Worm (Caenorhabditis elegans) whole organism, late embryonic: ENCODE measurements around the gene C05G5.5.

Experiments
- K02D7.2 ChIP-seq: sonication (generic microtip); optimal IDR thresholded peaks from 2 replicates; lab custom pipeline; 2017; ENCODE audit warnings: mild to moderate bottlenecking, missing genetic modification characterization, missing compliant biosample characterization
- K09A11.1 ChIP-seq: sonication (generic microtip); optimal IDR thresholded peaks from 2 replicates; lab custom pipeline; 2017; ENCODE audit warnings: antibody characterized with exemption, mild to moderate bottlenecking, missing genetic modification characterization, missing compliant biosample characterization; ENCODE audit not compliant: insufficient read depth
- Y22D7AL.16 ChIP-seq: sonication (generic microtip); optimal IDR thresholded peaks from 2 replicates; lab custom pipeline; 2016; ENCODE audit warnings: missing genetic modification characterization, missing compliant biosample characterization
- ama-1 ChIP-seq: fragments of 150-350 bp; optimal IDR thresholded peaks from 2 replicates; lab custom pipeline; 2014
- ceh-18 ChIP-seq: sonication (generic microtip); optimal IDR thresholded peaks from 2 replicates; lab custom pipeline; 2016; ENCODE audit warnings: missing genetic modification characterization, missing compliant biosample characterization
- ceh-31 ChIP-seq: sonication (generic microtip); optimal IDR thresholded peaks from 2 replicates; lab custom pipeline; 2016; ENCODE audit warnings: missing genetic modification characterization, missing compliant biosample characterization
- ceh-34 ChIP-seq: sonication (generic microtip); optimal IDR thresholded peaks from 2 replicates; lab custom pipeline; 2016; ENCODE audit warnings: mild to moderate bottlenecking, missing genetic modification characterization, missing compliant biosample characterization
- ceh-48 ChIP-seq: sonication (generic microtip); optimal IDR thresholded peaks from 2 replicates; lab custom pipeline; 2016; ENCODE audit warnings: missing genetic modification characterization, inconsistent platforms, missing compliant biosample characterization
- dmd-4 ChIP-seq: sonication (generic microtip); optimal IDR thresholded peaks from 2 replicates; lab custom pipeline; 2016; ENCODE audit warnings: borderline replicate concordance, missing genetic modification characterization, missing compliant biosample characterization
- dve-1 ChIP-seq: sonication (generic microtip); optimal IDR thresholded peaks from 2 replicates; lab custom pipeline; 2017; ENCODE audit warnings: antibody characterized with exemption, mild to moderate bottlenecking, missing genetic modification characterization, missing compliant biosample characterization
- elt-4 ChIP-seq: sonication (generic microtip); optimal IDR thresholded peaks from 2 replicates; lab custom pipeline; 2016; ENCODE audit warnings: missing genetic modification characterization, missing compliant biosample characterization
- ets-4 ChIP-seq: sonication (generic microtip); optimal IDR thresholded peaks from 2 replicates; lab custom pipeline; 2016; ENCODE audit warnings: missing genetic modification characterization, missing compliant biosample characterization
- fax-1 ChIP-seq: sonication (generic microtip); optimal IDR thresholded peaks from 2 replicates; lab custom pipeline; 2016; ENCODE audit warnings: missing genotype, missing genetic modification characterization, missing compliant biosample characterization
- fkh-10 ChIP-seq: fragments of 150-350 bp; optimal IDR thresholded peaks from 2 replicates; lab custom pipeline; 2014; ENCODE audit warnings: missing biosample characterization, missing genetic modification reagents, missing genetic modification characterization
- gmeb-2 ChIP-seq: sonication (generic microtip); optimal IDR thresholded peaks from 2 replicates; lab custom pipeline; 2016; ENCODE audit warnings: missing genetic modification characterization, inconsistent platforms, missing compliant biosample characterization
- hlh-6 ChIP-seq: sonication (generic microtip); optimal IDR thresholded peaks from 2 replicates; lab custom pipeline; 2016; ENCODE audit warnings: missing genotype, missing genetic modification characterization, missing compliant biosample characterization
- lim-6 ChIP-seq: sonication (generic microtip); optimal IDR thresholded peaks from 2 replicates; lab custom pipeline; 2016; ENCODE audit warnings: missing genetic modification characterization, missing compliant biosample characterization
- lin-11 ChIP-seq: fragments of 200-800 bp; sonication (Bioruptor generic); optimal IDR thresholded peaks from 2 replicates; lab custom pipeline; 2018; ENCODE audit warnings: mild to moderate bottlenecking, missing genetic modification characterization, missing compliant biosample characterization
- madf-2 ChIP-seq: sonication (generic microtip); optimal IDR thresholded peaks from 2 replicates; lab custom pipeline; 2017; ENCODE audit warnings: missing genetic modification characterization, missing compliant biosample characterization
- mec-3 ChIP-seq: sonication (generic microtip); optimal IDR thresholded peaks from 2 replicates; lab custom pipeline; 2016; ENCODE audit warnings: borderline replicate concordance, missing genetic modification characterization, missing compliant biosample characterization
- nhr-11 ChIP-seq: fragments of 150-350 bp; optimal IDR thresholded peaks from 2 replicates; lab custom pipeline; 2014; ENCODE audit warnings: missing biosample characterization, missing genetic modification characterization
- nhr-232 ChIP-seq: sonication (generic microtip); optimal IDR thresholded peaks from 2 replicates; lab custom pipeline; 2016; ENCODE audit warnings: missing genetic modification characterization, missing compliant biosample characterization
- odd-2 ChIP-seq: sonication (generic microtip); optimal IDR thresholded peaks from 2 replicates; lab custom pipeline; 2017; ENCODE audit warnings: antibody characterized with exemption, mild to moderate bottlenecking, missing genetic modification characterization, missing compliant biosample characterization
- pag-3 ChIP-seq: sonication (generic microtip); optimal IDR thresholded peaks from 2 replicates; lab custom pipeline; 2016; ENCODE audit warnings: missing compliant biosample characterization, missing genetic modification characterization, borderline replicate concordance
- pha-4 ChIP-seq: fragments of 150-350 bp; optimal IDR thresholded peaks from 2 replicates; lab custom pipeline; 2018; ENCODE audit warnings: missing biosample characterization, missing genetic modification reagents, missing genetic modification characterization
- rnt-1 ChIP-seq: sonication (generic microtip); optimal IDR thresholded peaks from 2 replicates; lab custom pipeline; 2016; ENCODE audit warnings: missing genetic modification characterization, missing compliant biosample characterization
- sdc-2 ChIP-seq: sonication (generic microtip); optimal IDR thresholded peaks from 2 replicates; lab custom pipeline; 2016; ENCODE audit warnings: missing genotype, missing genetic modification characterization, missing compliant biosample characterization
- sox-4 ChIP-seq: sonication (generic microtip); optimal IDR thresholded peaks from 2 replicates; lab custom pipeline; 2017; ENCODE audit warnings: mild to moderate bottlenecking, missing genetic modification characterization, inconsistent platforms, missing compliant biosample characterization
- syd-9 ChIP-seq: sonication (generic microtip); optimal IDR thresholded peaks from 2 replicates; lab custom pipeline; 2016; ENCODE audit warnings: mild to moderate bottlenecking, missing genetic modification characterization, moderate library complexity, missing compliant biosample characterization
- tbx-2 ChIP-seq: sonication (generic microtip); optimal IDR thresholded peaks from 2 replicates; lab custom pipeline; 2016; ENCODE audit warnings: missing genetic modification characterization, missing compliant biosample characterization
- tbx-7 ChIP-seq: sonication (generic microtip); optimal IDR thresholded peaks from 2 replicates; lab custom pipeline; 2016; ENCODE audit warnings: missing genotype, missing genetic modification characterization, missing compliant biosample characterization
- unc-3 ChIP-seq, 2 experiments: fragments of 200-800 bp in 1 of 2; sonication (Bioruptor generic) in 1 of 2; sonication (generic microtip) in 1 of 2; conservative IDR thresholded peaks in 1 of 2; optimal IDR thresholded peaks in 1 of 2; 2 replicates each; pipeline versions ENCODE4 v1.3.6 to Lab custom; 2016 to 2022; ENCODE audit warnings: missing compliant biosample characterization in 2 of 2, missing genetic modification characterization in 2 of 2, missing genetic modification reagents in 1 of 2
- unc-55 ChIP-seq: sonication (generic microtip); optimal IDR thresholded peaks from 2 replicates; lab custom pipeline; 2017; ENCODE audit warnings: missing biosample characterization, missing genetic modification reagents, missing genetic modification characterization
- unc-86 ChIP-seq: sonication (generic microtip); optimal IDR thresholded peaks from 2 replicates; lab custom pipeline; 2016; ENCODE audit warnings: missing genetic modification characterization, missing compliant biosample characterization
- zip-5 ChIP-seq: sonication (generic microtip); optimal IDR thresholded peaks from 2 replicates; lab custom pipeline; 2016; ENCODE audit warnings: missing genetic modification characterization, missing compliant biosample characterization
- ztf-16 ChIP-seq: sonication (generic microtip); optimal IDR thresholded peaks from 2 replicates; lab custom pipeline; 2017; ENCODE audit warnings: missing genetic modification characterization, missing compliant biosample characterization

The C05G5.5 gene

ce11 chrX:14773238-14773637, 12.3 kb upstream of the C05G5.5 start, which contains the start of gene unc-3:
unc-3 (plus strand) TSS chrX:14773538.
- no peak for TF ChIP-seq fkh-10
- TF ChIP-seq syd-9 (tag; lab: Kevin White, UChicago) = no peak
- TF ChIP-seq ceh-34 (tag; lab: Kevin White, UChicago) = no peak
- no peak for TF ChIP-seq mec-3 (tag; lab: Kevin White, UChicago)
- no peak for TF ChIP-seq ceh-18 (tag; lab: Kevin White, UChicago)
- no peak for TF ChIP-seq dmd-4
- TF ChIP-seq rnt-1 (tag; lab: Kevin White, UChicago) = no peak
- TF ChIP-seq lim-6 = no peak
- TF ChIP-seq unc-3 (GFP tag; conservative IDR thresholded peaks at IDR 0.05; lab: Robert Waterston, UW) = no peak
- TF ChIP-seq unc-3 (tag; optimal IDR thresholded peaks at IDR 0.05; lab: Kevin White, UChicago) = no peak
- TF ChIP-seq fax-1 = no peak
- TF ChIP-seq pha-4 (tag; lab: Kevin White, UChicago) = no peak
- TF ChIP-seq K09A11.1 (tag; lab: Kevin White, UChicago) = no peak
- no peak for TF ChIP-seq lin-11 (tag; lab: Kevin White, UChicago)
- no peak for TF ChIP-seq tbx-2 (tag; lab: Kevin White, UChicago)
- no peak for TF ChIP-seq ama-1 (lab: Kevin White, UChicago)
- no peak for TF ChIP-seq dve-1 (tag; lab: Kevin White, UChicago)
- no peak for TF ChIP-seq zip-5 (tag; lab: Kevin White, UChicago)

DNA sequence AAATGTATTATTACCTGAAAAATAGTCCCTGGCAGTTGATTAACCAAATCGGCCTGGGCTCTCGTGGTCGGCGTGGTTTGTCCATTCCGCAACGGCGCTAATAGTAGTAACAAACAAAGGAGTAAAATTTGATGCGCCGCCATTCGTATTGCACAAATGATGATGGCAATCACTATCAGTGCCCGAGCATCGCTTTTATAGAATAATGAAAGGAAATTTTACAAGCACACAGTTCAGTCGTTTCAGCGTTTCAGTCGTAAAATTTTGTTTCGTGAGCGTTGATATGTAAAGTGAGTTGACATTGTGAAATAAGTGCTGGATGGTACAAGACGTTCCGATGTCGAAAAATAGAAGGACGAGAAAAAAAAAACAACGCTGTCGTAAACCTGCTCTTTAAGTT, 10.8 kb upstream of the C05G5.5 start, which contains the start of gene Y16B4A.2:
Y16B4A.2 (minus strand) TSS at position 170 of the 400 bp plus-strand sequence.
- TF ChIP-seq odd-2 (tag; lab: Kevin White, UChicago) = no peak
- TF ChIP-seq elt-4 = no peak
- no peak for TF ChIP-seq K02D7.2 (tag; lab: Kevin White, UChicago)
- TF ChIP-seq nhr-232 (tag; lab: Kevin White, UChicago) = no peak
- TF ChIP-seq fax-1 = no peak
- no peak for TF ChIP-seq nhr-11 (tag; lab: Kevin White, UChicago)
- no peak for TF ChIP-seq ceh-31 (tag; lab: Kevin White, UChicago)
- no peak for TF ChIP-seq Y22D7AL.16 (tag; lab: Kevin White, UChicago)
- no peak for TF ChIP-seq zip-5 (tag; lab: Kevin White, UChicago)
- no peak for TF ChIP-seq sdc-2 (tag; lab: Kevin White, UChicago)
- no peak for TF ChIP-seq sox-4 (tag; lab: Kevin White, UChicago)
- TF ChIP-seq tbx-7 (tag; lab: Kevin White, UChicago) = no peak

ce11 chrX:14770336-14770735, 9.4 kb upstream of the C05G5.5 start:
- TF ChIP-seq madf-2 (tag; lab: Kevin White, UChicago) = no peak
- TF ChIP-seq fax-1 = no peak
- TF ChIP-seq hlh-6 = no peak
- TF ChIP-seq tbx-2 (tag; lab: Kevin White, UChicago) = no peak
- TF ChIP-seq zip-5 (tag; lab: Kevin White, UChicago) = no peak
- no peak for TF ChIP-seq unc-55 (GFP tag; lab: Kevin White, UChicago)
- no peak for TF ChIP-seq tbx-7 (tag; lab: Kevin White, UChicago)
- no peak for TF ChIP-seq K02D7.2 (tag; lab: Kevin White, UChicago)
- TF ChIP-seq pag-3 (tag; lab: Kevin White, UChicago) = no peak
- no peak for TF ChIP-seq ceh-48 (tag; lab: Kevin White, UChicago)

ce11 chrX:14768989-14769388, 8.1 kb upstream of the C05G5.5 start:
- TF ChIP-seq ztf-16 (no peak), ets-4 (tag; lab: Kevin White, UChicago) (no peak), unc-86 (tag; lab: Kevin White, UChicago) (no peak), gmeb-2 (tag; lab: Kevin White, UChicago) (no peak)
- TF ChIP-seq, all 69 proteins: peak for 0
